Worm (Caenorhabditis elegans) whole organism, young adult: Measurements from ENCODE around the gene ZC262.13.
A peak's percentile ranks its signal among the peaks of the same experiment; 100 is the strongest.

Source experiments
- B0336.3 ChIP-seq: fragments of 200-800 bp; sonication (Bioruptor generic); IDR thresholded peaks from 2 replicates; pipeline ENCODE4 v1.3.6; 2022; ENCODE audit warnings: missing genetic modification characterization, missing compliant biosample characterization
- D2030.7 ChIP-seq: fragments of 200-800 bp; sonication (Bioruptor generic); IDR thresholded peaks from 2 replicates; pipeline ENCODE4 v1.3.6; 2022; ENCODE audit warnings: missing genetic modification reagents, missing genetic modification characterization, missing compliant biosample characterization
- F10E7.11 ChIP-seq: sonication (generic microtip); optimal IDR thresholded peaks from 2 replicates; lab custom pipeline; 2017; ENCODE audit warnings: mild to moderate bottlenecking, missing genetic modification characterization, moderate library complexity, missing compliant biosample characterization
- F22D6.2 ChIP-seq: sonication (generic microtip); optimal IDR thresholded peaks from 2 replicates; lab custom pipeline; 2016; ENCODE audit warnings: mild to moderate bottlenecking, missing genetic modification characterization, missing compliant biosample characterization
- F37B4.10 ChIP-seq: fragments of 200-800 bp; sonication (Bioruptor generic); IDR thresholded peaks from 2 replicates; pipeline ENCODE4 v1.3.6; 2022; ENCODE audit warnings: missing genetic modification characterization, missing compliant biosample characterization
- F49E8.2 ChIP-seq: sonication (generic microtip); optimal IDR thresholded peaks from 3 replicates; lab custom pipeline; 2017; ENCODE audit warnings: missing genetic modification characterization, mild to moderate bottlenecking, missing compliant biosample characterization, antibody characterized with exemption, moderate library complexity; ENCODE audit not compliant: insufficient read depth
- F57A8.1 ChIP-seq: fragments of 200-800 bp; sonication (Bioruptor generic); optimal IDR thresholded peaks from 2 replicates; lab custom pipeline; 2018; ENCODE audit warnings: mild to moderate bottlenecking, missing genetic modification characterization, moderate library complexity, missing compliant biosample characterization
- Y67H2A.10 ChIP-seq: fragments of 200-800 bp; sonication (Bioruptor generic); conservative IDR thresholded peaks from 2 replicates; pipeline ENCODE4 v1.3.6; 2022; ENCODE audit warnings: missing genetic modification reagents, missing genetic modification characterization, missing compliant biosample characterization
- Y79H2A.3 ChIP-seq: fragments of 200-800 bp; sonication (Bioruptor generic); conservative IDR thresholded peaks from 2 replicates; pipeline ENCODE4 v1.3.6; 2022; ENCODE audit warnings: missing genetic modification reagents, missing genetic modification characterization, missing compliant biosample characterization
- ZK185.1 ChIP-seq: sonication (generic microtip); optimal IDR thresholded peaks from 2 replicates; lab custom pipeline; 2016; ENCODE audit warnings: mild to moderate bottlenecking, missing genetic modification characterization, missing compliant biosample characterization; ENCODE audit not compliant: poor library complexity, severe bottlenecking
- athp-1 ChIP-seq: sonication (generic microtip); optimal IDR thresholded peaks from 2 replicates; lab custom pipeline; 2017; ENCODE audit warnings: mild to moderate bottlenecking, missing genetic modification characterization, missing compliant biosample characterization
- attf-5 ChIP-seq: fragments of 200-800 bp; sonication (Bioruptor generic); optimal IDR thresholded peaks from 2 replicates; lab custom pipeline; 2018; ENCODE audit warnings: mild to moderate bottlenecking, missing genetic modification characterization, missing compliant biosample characterization
- attf-6 ChIP-seq: fragments of 200-800 bp; sonication (Bioruptor generic); IDR thresholded peaks from 2 replicates; pipeline ENCODE4 v1.3.6; 2022; ENCODE audit warnings: missing genetic modification reagents, missing genetic modification characterization, missing compliant biosample characterization
- ccch-3 ChIP-seq: fragments of 200-800 bp; sonication (Bioruptor generic); optimal IDR thresholded peaks from 2 replicates; lab custom pipeline; 2018; ENCODE audit warnings: mild to moderate bottlenecking, missing genetic modification characterization, missing compliant biosample characterization
- ceh-58 ChIP-seq: fragments of 200-800 bp; sonication (Bioruptor generic); IDR thresholded peaks from 2 replicates; pipeline ENCODE4 v1.3.6; 2022; ENCODE audit warnings: missing genetic modification characterization, missing compliant biosample characterization
- chd-7 ChIP-seq: sonication (generic microtip); optimal IDR thresholded peaks from 2 replicates; lab custom pipeline; 2016; ENCODE audit warnings: mild to moderate bottlenecking, missing genetic modification characterization, moderate library complexity, missing compliant biosample characterization
- dox-1 ChIP-seq: fragments of 200-800 bp; sonication (Bioruptor generic); IDR thresholded peaks from 2 replicates; pipeline ENCODE4 v1.3.6; 2022; ENCODE audit warnings: missing genetic modification reagents, missing genetic modification characterization, missing compliant biosample characterization
- efl-1 ChIP-seq: fragments of 150-350 bp; optimal IDR thresholded peaks from 2 replicates; lab custom pipeline; 2014; ENCODE audit warnings: missing biosample characterization, missing genetic modification reagents, missing genetic modification characterization
- egrh-3 ChIP-seq: fragments of 200-800 bp; sonication (Bioruptor generic); IDR thresholded peaks from 2 replicates; pipeline ENCODE4 v1.3.6; 2022; ENCODE audit warnings: missing genetic modification reagents, missing genetic modification characterization, missing compliant biosample characterization
- ekl-4 ChIP-seq: fragments of 200-800 bp; sonication (Bioruptor generic); IDR thresholded peaks from 2 replicates; pipeline ENCODE4 v1.3.6; 2022; ENCODE audit warnings: missing genetic modification reagents, missing genetic modification characterization, missing compliant biosample characterization
- ets-4 ChIP-seq: fragments of 200-800 bp; sonication (Bioruptor generic); optimal IDR thresholded peaks from 2 replicates; lab custom pipeline; 2018; ENCODE audit warnings: mild to moderate bottlenecking, missing genetic modification characterization, missing compliant biosample characterization
- fkh-3 ChIP-seq: sonication (generic microtip); optimal IDR thresholded peaks from 2 replicates; lab custom pipeline; 2016; ENCODE audit warnings: mild to moderate bottlenecking, missing genetic modification characterization, missing compliant biosample characterization
- him-1 ChIP-seq: sonication (generic microtip); optimal IDR thresholded peaks from 2 replicates; lab custom pipeline; 2016; ENCODE audit warnings: missing genotype, missing genetic modification reagents, missing genetic modification characterization, missing compliant biosample characterization
- lin-26 ChIP-seq: fragments of 200-800 bp; sonication (Bioruptor generic); IDR thresholded peaks from 2 replicates; pipeline ENCODE4 v1.3.6; 2022; ENCODE audit warnings: missing genetic modification reagents, missing genetic modification characterization, missing compliant biosample characterization
- lin-35 ChIP-seq, 3 experiments: fragments of 150-350 bp in 2 of 3; sonication (generic microtip) in 1 of 3; optimal IDR thresholded peaks; 2 replicates each; lab custom pipeline; 2014 to 2018; ENCODE audit warnings: missing biosample characterization in 3 of 3, missing genetic modification characterization in 3 of 3, missing genetic modification reagents in 3 of 3
- lir-1 ChIP-seq: fragments of 200-800 bp; sonication (Bioruptor generic); conservative IDR thresholded peaks from 2 replicates; pipeline ENCODE4 v1.3.6; 2022; ENCODE audit warnings: missing genetic modification reagents, missing genetic modification characterization, missing compliant biosample characterization
- madf-10 ChIP-seq: sonication (generic microtip); optimal IDR thresholded peaks from 2 replicates; lab custom pipeline; 2016; ENCODE audit warnings: mild to moderate bottlenecking, missing genetic modification characterization, missing compliant biosample characterization
- madf-3 ChIP-seq: fragments of 200-800 bp; sonication (Bioruptor generic); IDR thresholded peaks from 2 replicates; pipeline ENCODE4 v1.3.6; 2022; ENCODE audit warnings: missing genetic modification reagents, missing genetic modification characterization, missing compliant biosample characterization
- madf-8 ChIP-seq: fragments of 200-800 bp; sonication (Bioruptor generic); conservative IDR thresholded peaks from 2 replicates; pipeline ENCODE4 v1.3.6; 2022; ENCODE audit warnings: missing genetic modification reagents, missing genetic modification characterization, missing compliant biosample characterization
- mel-28 ChIP-seq: sonication (generic microtip); optimal IDR thresholded peaks from 2 replicates; lab custom pipeline; 2016; ENCODE audit warnings: borderline replicate concordance, mild to moderate bottlenecking, missing genetic modification characterization, missing compliant biosample characterization
- mes-4 ChIP-seq: sonication (generic microtip); optimal IDR thresholded peaks from 2 replicates; lab custom pipeline; 2016; ENCODE audit warnings: missing genotype, missing genetic modification characterization, missing compliant biosample characterization
- pbrm-1 ChIP-seq: fragments of 200-800 bp; sonication (Bioruptor generic); IDR thresholded peaks from 2 replicates; pipeline ENCODE4 v1.3.6; 2022; ENCODE audit warnings: missing genetic modification reagents, missing genetic modification characterization, missing compliant biosample characterization
- pha-4 ChIP-seq: fragments of 150-350 bp; sonication (generic microtip); optimal IDR thresholded peaks from 2 replicates; lab custom pipeline; 2014; ENCODE audit warnings: missing biosample characterization, missing genetic modification reagents, missing genetic modification characterization
- rcor-1 ChIP-seq: fragments of 200-800 bp; sonication (Bioruptor generic); IDR thresholded peaks from 2 replicates; pipeline ENCODE4 v1.3.6; 2022; ENCODE audit warnings: missing genetic modification reagents, missing genetic modification characterization, missing compliant biosample characterization
- repo-1 ChIP-seq: sonication (generic microtip); optimal IDR thresholded peaks from 2 replicates; lab custom pipeline; 2017; ENCODE audit warnings: mild to moderate bottlenecking, missing genetic modification characterization, missing compliant biosample characterization
- rpc-1 ChIP-seq, 2 experiments: fragments of 150-350 bp in 1 of 2; sonication (generic microtip) in 1 of 2; optimal IDR thresholded peaks; 2 replicates each; lab custom pipeline; 2014 to 2018; ENCODE audit warnings: missing biosample characterization in 1 of 2, missing genetic modification characterization in 1 of 2, missing genetic modification reagents in 1 of 2, missing genotype in 1 of 2
- snpc-1.1 ChIP-seq: sonication (generic microtip); optimal IDR thresholded peaks from 2 replicates; lab custom pipeline; 2017; ENCODE audit warnings: missing genetic modification characterization, mild to moderate bottlenecking, missing compliant biosample characterization, antibody characterized with exemption, moderate library complexity, missing genotype, missing genetic modification reagents; ENCODE audit not compliant: insufficient read depth
- snpc-1.3 ChIP-seq: sonication (generic microtip); optimal IDR thresholded peaks from 2 replicates; lab custom pipeline; 2017; ENCODE audit warnings: missing genetic modification characterization, mild to moderate bottlenecking, missing compliant biosample characterization, antibody characterized with exemption, moderate library complexity, missing genotype, missing genetic modification reagents; ENCODE audit not compliant: insufficient read depth
- snpc-4 ChIP-seq, 5 experiments: fragments of 150-350 bp in 1 of 5; sonication (generic microtip) in 4 of 5; optimal IDR thresholded peaks; 2 replicates each; lab custom pipeline; 2014 to 2018; ENCODE audit warnings: missing genetic modification characterization in 5 of 5, missing biosample characterization in 3 of 5, antibody characterized with exemption in 2 of 5, mild to moderate bottlenecking in 2 of 5, missing compliant biosample characterization in 2 of 5, missing genotype in 2 of 5, moderate library complexity in 2 of 5, missing genetic modification reagents in 1 of 5
- somi-1 ChIP-seq: fragments of 200-800 bp; sonication (Bioruptor generic); optimal IDR thresholded peaks from 2 replicates; lab custom pipeline; 2018; ENCODE audit warnings: mild to moderate bottlenecking, missing genetic modification characterization, missing compliant biosample characterization
- sptf-2 ChIP-seq: fragments of 200-800 bp; sonication (Bioruptor generic); optimal IDR thresholded peaks from 2 replicates; lab custom pipeline; 2018; ENCODE audit warnings: mild to moderate bottlenecking, missing genetic modification characterization, missing compliant biosample characterization
- tlf-1 ChIP-seq: fragments of 200-800 bp; sonication (Bioruptor generic); optimal IDR thresholded peaks from 2 replicates; lab custom pipeline; 2018; ENCODE audit warnings: mild to moderate bottlenecking, missing genetic modification characterization, missing compliant biosample characterization
- unc-130 ChIP-seq: sonication (generic microtip); optimal IDR thresholded peaks from 2 replicates; lab custom pipeline; 2016; ENCODE audit warnings: missing genetic modification reagents, missing genetic modification characterization, missing compliant biosample characterization
- zim-3 ChIP-seq: sonication (generic microtip); optimal IDR thresholded peaks from 2 replicates; lab custom pipeline; 2017; ENCODE audit warnings: mild to moderate bottlenecking, missing genetic modification characterization, moderate library complexity, missing compliant biosample characterization
- ztf-25 ChIP-seq: fragments of 200-800 bp; sonication (Bioruptor generic); IDR thresholded peaks from 2 replicates; pipeline ENCODE4 v1.3.6; 2022; ENCODE audit warnings: missing genetic modification reagents, missing genetic modification characterization, missing compliant biosample characterization
- ztf-6 ChIP-seq: fragments of 200-800 bp; sonication (Bioruptor generic); IDR thresholded peaks from 2 replicates; pipeline ENCODE4 v1.3.6; 2022; ENCODE audit warnings: missing genetic modification reagents, missing genetic modification characterization, missing compliant biosample characterization

The ZC262.13 gene

ce11 chrIII:8319100-8319499, 6.9 kb upstream of the ZC262.13 start, which contains the start of gene F10E9.11:
TSS of gene F10E9.11 (minus strand) at chrIII:8319260.
- peak; percentile 45 for TF ChIP-seq snpc-1.1 (tag; lab: Kevin White, UChicago)
- TF ChIP-seq snpc-4 (GFP tag; optimal IDR thresholded peaks at IDR 0.05; lab: Kevin White, UChicago), result no peak
- TF ChIP-seq snpc-4 (tag; optimal IDR thresholded peaks at IDR 0.05; lab: Kevin White, UChicago), result peak in 2 of 4 experiments; percentile 37 to 56
- TF ChIP-seq madf-10 (tag; lab: Kevin White, UChicago), result peak; percentile 66
- peak; percentile 69 for TF ChIP-seq madf-8 (GFP tag; lab: Robert Waterston, UW)
- peak; percentile 76 for TF ChIP-seq athp-1 (tag; lab: Kevin White, UChicago)
- TF ChIP-seq him-1 (tag; lab: Kevin White, UChicago), result peak; percentile 63
- TF ChIP-seq lin-35 (GFP tag; optimal IDR thresholded peaks at IDR 0.05; lab: Kevin White, UChicago), result peak; percentile 11 to 68 (median 28)
- TF ChIP-seq sptf-2, result no peak
- peak; percentile 67 for TF ChIP-seq attf-5
- no peak for TF ChIP-seq ets-4 (GFP tag; lab: Kevin White, UChicago)
- no peak for TF ChIP-seq ccch-3 (GFP tag; lab: Kevin White, UChicago)
- no peak for TF ChIP-seq F22D6.2 (tag; lab: Kevin White, UChicago)
- no peak for TF ChIP-seq B0336.3 (GFP tag; lab: Robert Waterston, UW)
- TF ChIP-seq F49E8.2 (tag; lab: Kevin White, UChicago), result peak; percentile 13
- TF ChIP-seq ztf-25 (GFP tag; lab: Robert Waterston, UW), result 0 out of 2 replicates have a peak, but pooled peaks have one; percentile 55
- peak; percentile 92 for TF ChIP-seq dox-1 (GFP tag; lab: Robert Waterston, UW)
- peak; percentile 89 for TF ChIP-seq unc-130 (GFP tag; lab: Kevin White, UChicago)
- no peak for TF ChIP-seq mel-28 (tag; lab: Kevin White, UChicago)
- peak; percentile 82 for TF ChIP-seq rcor-1 (GFP tag; lab: Robert Waterston, UW)
- TF ChIP-seq D2030.7 (GFP tag; lab: Robert Waterston, UW), result peak; percentile 70
- peak; percentile 88 for TF ChIP-seq ZK185.1 (tag; lab: Kevin White, UChicago)
- no peak for TF ChIP-seq fkh-3 (tag; lab: Kevin White, UChicago)
- peak; percentile 72; the same call in 1 of the 2 replicates for TF ChIP-seq ztf-6 (GFP tag; lab: Robert Waterston, UW)
- no peak for TF ChIP-seq somi-1 (GFP tag; lab: Kevin White, UChicago)
- no peak for TF ChIP-seq F10E7.11 (tag; lab: Kevin White, UChicago)
- TF ChIP-seq F37B4.10 (GFP tag; lab: Robert Waterston, UW), result no peak
- TF ChIP-seq ekl-4 (GFP tag; lab: Robert Waterston, UW), result peak; percentile 62
- no peak for TF ChIP-seq mes-4
- no peak for TF ChIP-seq ceh-58 (GFP tag; lab: Robert Waterston, UW)
- no peak for TF ChIP-seq attf-6 (GFP tag; lab: Robert Waterston, UW)
- TF ChIP-seq zim-3 (tag; lab: Kevin White, UChicago), result no peak
- no peak for TF ChIP-seq Y79H2A.3 (GFP tag; lab: Robert Waterston, UW)
- TF ChIP-seq efl-1, result peak; percentile 90
- no peak for TF ChIP-seq repo-1 (tag; lab: Kevin White, UChicago)
- TF ChIP-seq lin-26 (GFP tag; lab: Robert Waterston, UW), result no peak
- TF ChIP-seq tlf-1, result peak; percentile 28
- TF ChIP-seq Y67H2A.10 (GFP tag; lab: Robert Waterston, UW), result no peak; the same call in 1 of the 2 replicates
- TF ChIP-seq madf-3, result peak; percentile 85; the same call in 1 of the 2 replicates
- TF ChIP-seq pha-4, result peak; percentile 5
- peak; percentile 36 for TF ChIP-seq chd-7 (tag; lab: Kevin White, UChicago)
- TF ChIP-seq egrh-3 (GFP tag; lab: Robert Waterston, UW), result 0 out of 2 replicates have a peak, but pooled peaks have one; percentile 14
- peak; percentile 78 for TF ChIP-seq pbrm-1
- no peak for TF ChIP-seq F57A8.1
- TF ChIP-seq rpc-1 (optimal IDR thresholded peaks at IDR 0.05; lab: Kevin White, UChicago), result no peak
- TF ChIP-seq rpc-1 (tag; optimal IDR thresholded peaks at IDR 0.05; lab: Kevin White, UChicago), result no peak
- TF ChIP-seq snpc-1.3 (tag; lab: Kevin White, UChicago), result peak; percentile 43
- TF ChIP-seq lir-1 (GFP tag; lab: Robert Waterston, UW), result peak; percentile 82
